Worm (Caenorhabditis elegans): ENCODE data around the gene F37C12.10.

DNA sequence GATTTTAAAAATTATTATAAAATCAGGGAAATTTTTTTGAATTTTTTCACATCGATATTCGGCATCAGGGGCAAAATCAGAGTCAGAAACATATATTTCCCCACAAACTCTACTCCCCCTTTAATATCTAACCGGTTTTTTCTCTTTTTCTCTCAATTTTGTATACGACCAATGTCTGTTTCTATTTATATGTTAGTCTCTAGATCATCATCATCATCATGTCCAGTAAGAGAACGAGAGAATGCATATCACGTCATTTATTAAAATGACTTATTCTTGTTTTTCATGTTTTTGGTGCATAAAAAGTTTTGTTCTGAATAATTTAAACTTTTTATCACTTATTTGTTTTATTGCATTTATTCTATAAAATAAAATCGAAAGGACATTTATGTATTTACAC, 35.6 kb downstream of the F37C12.10 start:
- TF ChIP-seq lin-11 (tag; optimal IDR thresholded peaks at IDR 0.05) (no peak), tbx-2 (tag; optimal IDR thresholded peaks at IDR 0.05) (no peak), K02D7.2 (tag; optimal IDR thresholded peaks at IDR 0.05) (no peak), odd-2 (tag; optimal IDR thresholded peaks at IDR 0.05) (no peak), syd-9 (tag; optimal IDR thresholded peaks at IDR 0.05) (no peak), nfya-1 (tag; optimal IDR thresholded peaks at IDR 0.05) (no peak), tbx-7 (tag; optimal IDR thresholded peaks at IDR 0.05) (no peak), hlh-30 (tag; optimal IDR thresholded peaks at IDR 0.05; ENCODE audit: insufficient read depth) (no peak), pax-1 (tag; optimal IDR thresholded peaks at IDR 0.05) (no peak), pqm-1 (tag; optimal IDR thresholded peaks at IDR 0.05) (no peak), elt-4 (tag; optimal IDR thresholded peaks at IDR 0.05) (no peak), nhr-11 (tag; optimal IDR thresholded peaks at IDR 0.05) (no peak), F13H6.1 (tag; optimal IDR thresholded peaks at IDR 0.05) (no peak)

Measured in whole organism, late embryonic.